Fruit fly (Drosophila melanogaster): ENCODE measurements around the gene CG14313.

CG14313 gene

dm6 chr3R:18220211-18220749 lies 28.5 kb upstream of the CG14313 start, which contains the start of the genes CG7988 and CG7183 (continued):
- TF ChIP-seq CG6163 (GFP tag; IDR thresholded peaks at IDR 0.05) (peak; percentile 98), Hr39 (GFP tag; optimal IDR thresholded peaks at IDR 0.05) (peak; percentile 98), esn (GFP tag; optimal IDR thresholded peaks at IDR 0.05) (peak; percentile 99), Lpt (GFP tag; optimal IDR thresholded peaks at IDR 0.05) (peak; percentile 92), net (GFP tag; optimal IDR thresholded peaks at IDR 0.05) (peak; percentile 97), CG11294 (GFP tag; IDR thresholded peaks at IDR 0.05) (peak; percentile 97), CG8119 (GFP tag; IDR thresholded peaks at IDR 0.05) (peak; percentile 97), Hr4 (GFP tag; optimal IDR thresholded peaks at IDR 0.05) (peak; percentile 98), spab (GFP tag; optimal IDR thresholded peaks at IDR 0.05) (peak; percentile 90), acj6 (GFP tag; optimal IDR thresholded peaks at IDR 0.05) (peak; percentile 98), fkh (GFP tag; optimal IDR thresholded peaks at IDR 0.05) (peak; percentile 98), Met (GFP tag; optimal IDR thresholded peaks at IDR 0.05) (peak; percentile 98), CG11762 (GFP tag; optimal IDR thresholded peaks at IDR 0.05; ENCODE audit: insufficient read depth) (peak; percentile 92), achi (GFP tag; optimal IDR thresholded peaks at IDR 0.05) (peak; percentile 97)

dm6 chr3R:18215900-18216299 lies 24.1 kb upstream of the CG14313 start, which contains the start of gene CG14314:
CG14314 (plus strand) TSS chr3R:18216142.
- TF ChIP-seq Sox14 (GFP tag; optimal IDR thresholded peaks at IDR 0.05) = no peak
- no peak for TF ChIP-seq CG10669 (GFP tag; optimal IDR thresholded peaks at IDR 0.05)
- no peak for TF ChIP-seq Eip78C (GFP tag)
- no peak for TF ChIP-seq CG10631 (GFP tag; optimal IDR thresholded peaks at IDR 0.05)
- no peak for TF ChIP-seq CG3032 (tag; optimal IDR thresholded peaks at IDR 0.05)
- TF ChIP-seq CG32006 (GFP tag; optimal IDR thresholded peaks at IDR 0.05) = no peak
- no peak for TF ChIP-seq CG16779 (tag; optimal IDR thresholded peaks at IDR 0.05)
- TF ChIP-seq spab (GFP tag; optimal IDR thresholded peaks at IDR 0.05) = no peak
- TF ChIP-seq Sox15 (GFP tag; optimal IDR thresholded peaks at IDR 0.05) = no peak
- no peak for TF ChIP-seq CG6163 (GFP tag; IDR thresholded peaks at IDR 0.05)
- TF ChIP-seq CG11762 (GFP tag; optimal IDR thresholded peaks at IDR 0.05; ENCODE audit: insufficient read depth) = no peak
- no peak for TF ChIP-seq Sox102F (GFP tag; optimal IDR thresholded peaks at IDR 0.05)
- TF ChIP-seq fd85E (GFP tag; optimal IDR thresholded peaks at IDR 0.05) = no peak
- TF ChIP-seq net (GFP tag; optimal IDR thresholded peaks at IDR 0.05) = no peak
- TF ChIP-seq salr (GFP tag; optimal IDR thresholded peaks at IDR 0.05) = no peak
- no peak for TF ChIP-seq CG8119 (GFP tag; IDR thresholded peaks at IDR 0.05)
- no peak for TF ChIP-seq Lpt (GFP tag; optimal IDR thresholded peaks at IDR 0.05)
- TF ChIP-seq Eip75B (GFP tag; optimal IDR thresholded peaks at IDR 0.05) = no peak
- TF ChIP-seq CG15336 (GFP tag; IDR thresholded peaks at IDR 0.05) = no peak

dm6 chr3R:18215300-18215699 lies 23.5 kb upstream of the CG14313 start:
- TF ChIP-seq Ets21C (GFP tag; optimal IDR thresholded peaks at IDR 0.05) = peak; percentile 43
- no peak for TF ChIP-seq fd59A (GFP tag; optimal IDR thresholded peaks at IDR 0.05)
- peak; percentile 32 for TF ChIP-seq Sox14 (GFP tag; optimal IDR thresholded peaks at IDR 0.05)
- no peak for TF ChIP-seq CG6808 (GFP tag; optimal IDR thresholded peaks at IDR 0.05)
- TF ChIP-seq CG32006 (GFP tag; optimal IDR thresholded peaks at IDR 0.05) = peak; percentile 40
- no peak for TF ChIP-seq CG11762 (GFP tag; optimal IDR thresholded peaks at IDR 0.05; ENCODE audit: insufficient read depth)
- no peak for TF ChIP-seq fd85E (GFP tag; optimal IDR thresholded peaks at IDR 0.05)
- TF ChIP-seq Ets96B (tag; optimal IDR thresholded peaks at IDR 0.05) = no peak
- no peak for TF ChIP-seq CG3032 (tag; optimal IDR thresholded peaks at IDR 0.05)
- TF ChIP-seq CG31627 (GFP tag; optimal IDR thresholded peaks at IDR 0.05) = peak; percentile 58
- TF ChIP-seq CG34406 (GFP tag; optimal IDR thresholded peaks at IDR 0.05) = no peak
- no peak for TF ChIP-seq CG8632 (GFP tag; optimal IDR thresholded peaks at IDR 0.05)
- peak; percentile 28 for TF ChIP-seq Sox102F (GFP tag; optimal IDR thresholded peaks at IDR 0.05)
- TF ChIP-seq dac (GFP tag; optimal IDR thresholded peaks at IDR 0.05) = no peak
- 0 out of 3 replicates have a peak, but pooled peaks have one; percentile 17 for TF ChIP-seq CG8119 (GFP tag; IDR thresholded peaks at IDR 0.05)
- TF ChIP-seq spab (GFP tag; optimal IDR thresholded peaks at IDR 0.05) = no peak
- TF ChIP-seq CG8319 (GFP tag; optimal IDR thresholded peaks at IDR 0.05) = no peak
- TF ChIP-seq topi (GFP tag; optimal IDR thresholded peaks at IDR 0.05) = peak; percentile 43
- peak; percentile 50 for TF ChIP-seq cyc (GFP tag; optimal IDR thresholded peaks at IDR 0.05)
- TF ChIP-seq CG16779 (tag; optimal IDR thresholded peaks at IDR 0.05) = no peak
- TF ChIP-seq CG11294 (GFP tag; IDR thresholded peaks at IDR 0.05) = no peak
- TF ChIP-seq CG10669 (GFP tag; optimal IDR thresholded peaks at IDR 0.05) = no peak
- TF ChIP-seq CG6854 (GFP tag; optimal IDR thresholded peaks at IDR 0.05) = no peak
- TF ChIP-seq Hr39 (GFP tag; optimal IDR thresholded peaks at IDR 0.05) = peak; percentile 67
- no peak for TF ChIP-seq Eip93F (GFP tag; optimal IDR thresholded peaks at IDR 0.05)
- peak; percentile 47 for TF ChIP-seq Smox (GFP tag; optimal IDR thresholded peaks at IDR 0.05)
- TF ChIP-seq net (GFP tag; optimal IDR thresholded peaks at IDR 0.05) = peak; percentile 8
- TF ChIP-seq CG6792 (GFP tag; optimal IDR thresholded peaks at IDR 0.05) = no peak
- TF ChIP-seq esn (GFP tag; optimal IDR thresholded peaks at IDR 0.05) = peak; percentile 61
- TF ChIP-seq Hr38 (GFP tag; optimal IDR thresholded peaks at IDR 0.05) = no peak
- no peak for TF ChIP-seq ss (GFP tag; optimal IDR thresholded peaks at IDR 0.05)
- no peak for TF ChIP-seq fkh (GFP tag; optimal IDR thresholded peaks at IDR 0.05)
- TF ChIP-seq Hr4 (GFP tag; optimal IDR thresholded peaks at IDR 0.05) = peak; percentile 55
- peak; percentile 8 for TF ChIP-seq CG10631 (GFP tag; optimal IDR thresholded peaks at IDR 0.05)
- TF ChIP-seq Eip78C (GFP tag) = no peak
- TF ChIP-seq Sox15 (GFP tag; optimal IDR thresholded peaks at IDR 0.05) = no peak

Data from whole organism, prepupa.